Worm (Caenorhabditis elegans) whole organism, midembryonic: ENCODE results near the gene F27E5.7.

Experiments used
- T22C8.4 ChIP-seq: fragments of 200-800 bp; sonication (Bioruptor generic); IDR thresholded peaks from 2 replicates; pipeline ENCODE4 v1.3.6; 2022; ENCODE audit warnings: missing genetic modification characterization, missing compliant biosample characterization
- cog-1 ChIP-seq: sonication (generic microtip); optimal IDR thresholded peaks from 2 replicates; lab custom pipeline; 2016; ENCODE audit warnings: missing genetic modification characterization, missing compliant biosample characterization
- flt-1 ChIP-seq: fragments of 200-800 bp; sonication (Bioruptor generic); IDR thresholded peaks from 2 replicates; pipeline ENCODE4 v1.3.6; 2022; ENCODE audit warnings: missing genetic modification characterization, missing compliant biosample characterization
- klf-2 ChIP-seq: fragments of 200-800 bp; sonication (Bioruptor generic); conservative IDR thresholded peaks from 2 replicates; pipeline ENCODE4 v1.3.6; 2022; ENCODE audit warnings: missing genetic modification reagents, missing genetic modification characterization, missing compliant biosample characterization
- med-1 ChIP-seq: sonication (generic microtip); optimal IDR thresholded peaks from 2 replicates; lab custom pipeline; 2017; ENCODE audit warnings: missing genetic modification characterization, mild to moderate bottlenecking, missing compliant biosample characterization, antibody characterized with exemption, missing genetic modification reagents; ENCODE audit not compliant: insufficient read depth
- ref-1 ChIP-seq: fragments of 200-800 bp; sonication (Bioruptor generic); conservative IDR thresholded peaks from 2 replicates; pipeline ENCODE4 v1.3.6; 2022; ENCODE audit warnings: missing genetic modification reagents, missing genetic modification characterization, missing compliant biosample characterization
- tab-1 ChIP-seq: fragments of 200-800 bp; sonication (Bioruptor generic); IDR thresholded peaks from 2 replicates; pipeline ENCODE4 v1.3.6; 2022; ENCODE audit warnings: missing genetic modification characterization, missing compliant biosample characterization
- ztf-23 ChIP-seq: fragments of 200-800 bp; sonication (Bioruptor generic); IDR thresholded peaks from 2 replicates; pipeline ENCODE4 v1.3.6; 2022; ENCODE audit warnings: missing genetic modification reagents, missing genetic modification characterization, missing compliant biosample characterization
- ztf-29 ChIP-seq: fragments of 200-800 bp; sonication (Bioruptor generic); IDR thresholded peaks from 2 replicates; pipeline ENCODE4 v1.3.6; 2022; ENCODE audit warnings: missing genetic modification reagents, missing genetic modification characterization, missing compliant biosample characterization

Gene F27E5.7

DNA sequence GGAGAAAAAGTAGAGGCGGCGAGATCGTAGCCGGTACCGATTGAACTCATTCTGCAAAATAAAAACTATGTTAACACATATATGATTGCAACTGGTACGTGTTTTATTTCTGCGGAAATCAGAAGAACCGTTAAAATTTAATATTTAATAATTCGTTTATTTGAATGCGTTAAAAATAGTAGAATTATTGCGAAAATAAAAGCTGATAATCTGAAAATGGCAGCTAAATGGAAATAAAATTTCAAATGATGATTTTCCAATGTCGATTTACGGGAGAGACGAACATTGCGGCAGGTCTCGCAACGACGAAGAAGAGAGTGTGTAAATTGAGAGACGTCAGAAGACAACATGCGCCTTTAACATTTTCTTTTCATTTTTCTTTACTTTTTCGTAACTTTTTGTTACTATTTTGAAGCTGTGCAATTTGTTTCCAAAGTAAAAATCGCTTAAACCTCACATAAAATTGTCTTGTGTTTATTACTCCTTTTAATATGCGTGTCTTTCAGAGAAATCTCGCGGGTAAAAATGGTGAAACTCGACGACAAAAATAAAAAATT, 22.7 kb upstream of the F27E5.7 start, which contains the start of the genes pas-7 and puf-12:
Gene pas-7 (minus strand): TSS at position 51 of the 557 bp plus-strand sequence.
Gene puf-12 (plus strand): TSS at position 507 of the 557 bp plus-strand sequence.
- TF ChIP-seq klf-2 (GFP tag; lab: Robert Waterston, UW) (no peak), ztf-29 (GFP tag; lab: Robert Waterston, UW) (no peak), cog-1 (tag; lab: Kevin White, UChicago) (no peak), flt-1 (GFP tag; lab: Robert Waterston, UW) (no peak), T22C8.4 (GFP tag; lab: Robert Waterston, UW) (no peak), med-1 (no peak), tab-1 (GFP tag; lab: Robert Waterston, UW) (no peak), ztf-23 (GFP tag; lab: Robert Waterston, UW) (no peak), ref-1 (GFP tag; lab: Robert Waterston, UW) (no peak)

- TF ChIP-seq cog-1 (tag; lab: Kevin White, UChicago) = no peak
- TF ChIP-seq med-1 = no peak
- no peak for TF ChIP-seq tab-1 (GFP tag; lab: Robert Waterston, UW)
- TF ChIP-seq T22C8.4 (GFP tag; lab: Robert Waterston, UW) = no peak
- TF ChIP-seq ref-1 (GFP tag; lab: Robert Waterston, UW) = no peak
- TF ChIP-seq klf-2 (GFP tag; lab: Robert Waterston, UW) = no peak
- TF ChIP-seq flt-1 (GFP tag; lab: Robert Waterston, UW) = no peak
- no peak for TF ChIP-seq ztf-29 (GFP tag; lab: Robert Waterston, UW)
- TF ChIP-seq ztf-23 (GFP tag; lab: Robert Waterston, UW) = no peak
Measured at ce11 chrII:10103212-10103611, 19.4 kb upstream of the F27E5.7 start.

- TF ChIP-seq klf-2 (GFP tag; lab: Robert Waterston, UW) = no peak
- no peak for TF ChIP-seq flt-1 (GFP tag; lab: Robert Waterston, UW)
- no peak for TF ChIP-seq ztf-23 (GFP tag; lab: Robert Waterston, UW)
Measured at ce11 chrII:10105604-10106003, 17.0 kb upstream of the F27E5.7 start, which contains the start of gene ZK945.4. ZK945.4 (minus strand) TSS chrII:10105704.

DNA sequence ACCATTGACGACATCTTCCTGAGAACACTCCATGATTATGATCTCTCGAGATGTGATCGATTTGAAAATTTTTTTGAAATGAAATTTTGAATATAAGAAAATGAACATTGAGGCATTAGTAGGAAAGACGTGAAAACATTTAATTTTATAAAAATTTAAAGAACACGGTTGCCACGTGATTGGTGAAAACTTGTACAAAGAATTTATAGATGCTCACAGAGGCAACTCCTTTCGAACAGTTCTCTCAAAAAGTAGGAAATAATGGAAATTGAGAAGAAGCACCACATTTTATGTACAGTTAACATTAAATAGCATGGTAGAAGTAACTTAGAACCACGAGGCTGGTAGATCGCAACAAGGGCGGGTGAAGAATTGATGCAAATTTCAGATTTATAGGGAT, 15.7 kb upstream of the F27E5.7 start, which contains the start of gene ZK945.6:
Gene ZK945.6 (minus strand): TSS at position 101 of the 400 bp plus-strand sequence.
- no peak for TF ChIP-seq ztf-29 (GFP tag; lab: Robert Waterston, UW)
- no peak for TF ChIP-seq cog-1 (tag; lab: Kevin White, UChicago)
- TF ChIP-seq T22C8.4 (GFP tag; lab: Robert Waterston, UW) = no peak
- TF ChIP-seq ztf-23 (GFP tag; lab: Robert Waterston, UW) = no peak
- TF ChIP-seq med-1 = no peak

DNA sequence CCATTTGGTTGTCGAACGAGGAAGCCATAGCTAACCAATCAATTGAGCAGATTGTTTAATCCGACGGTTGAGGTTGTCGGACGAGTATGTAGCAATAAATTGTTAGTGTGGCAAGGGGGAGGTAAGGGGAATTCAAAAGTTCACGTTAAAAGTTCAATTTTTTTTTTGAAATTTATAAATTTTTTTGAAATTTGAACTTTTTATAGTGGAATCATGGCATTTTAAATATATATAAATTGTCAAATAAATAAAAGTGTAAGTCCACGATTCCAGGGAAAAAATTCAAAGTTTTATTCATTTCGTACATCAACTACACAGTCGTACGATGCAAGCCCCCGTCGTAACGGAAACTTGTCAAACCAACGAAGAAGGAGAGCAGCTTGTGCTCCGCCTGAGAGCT, 14.2 kb upstream of the F27E5.7 start, which contains the start of the genes ZK945.7 and ZK945.8:
Gene ZK945.7 (minus strand): TSS at position 101 of the 400 bp plus-strand sequence.
Gene ZK945.8 (plus strand): TSS at position 275 of the 400 bp plus-strand sequence.
- TF ChIP-seq flt-1 (GFP tag; lab: Robert Waterston, UW) (no peak), tab-1 (GFP tag; lab: Robert Waterston, UW) (no peak), ztf-29 (GFP tag; lab: Robert Waterston, UW) (no peak), ref-1 (GFP tag; lab: Robert Waterston, UW) (no peak), ztf-23 (GFP tag; lab: Robert Waterston, UW) (no peak), klf-2 (GFP tag; lab: Robert Waterston, UW) (no peak), med-1 (no peak), cog-1 (tag; lab: Kevin White, UChicago) (no peak), T22C8.4 (GFP tag; lab: Robert Waterston, UW) (no peak)

DNA sequence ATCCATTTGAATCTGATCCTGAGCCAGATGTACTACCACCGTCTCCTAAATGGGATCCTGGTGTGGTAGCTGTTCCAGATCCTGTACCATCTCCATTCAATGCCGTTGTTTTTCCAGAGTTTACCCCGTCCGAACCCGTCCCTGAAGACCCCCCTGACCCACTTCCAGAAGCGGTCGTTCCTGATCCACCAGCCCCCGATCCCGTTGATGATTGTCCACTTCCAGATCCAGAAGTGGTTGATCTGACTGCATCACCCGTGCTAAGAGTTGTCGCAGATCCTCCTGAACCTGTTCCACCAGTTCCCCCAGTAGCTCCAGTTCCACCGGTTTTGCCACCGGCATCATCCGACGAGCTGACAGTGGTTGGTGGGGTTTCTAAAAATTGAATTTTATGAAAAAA, 5.9 kb upstream of the F27E5.7 start:
- no peak for TF ChIP-seq med-1
- TF ChIP-seq ref-1 (GFP tag; lab: Robert Waterston, UW) = no peak
- TF ChIP-seq flt-1 (GFP tag; lab: Robert Waterston, UW) = no peak
- TF ChIP-seq cog-1 (tag; lab: Kevin White, UChicago) = no peak

DNA sequence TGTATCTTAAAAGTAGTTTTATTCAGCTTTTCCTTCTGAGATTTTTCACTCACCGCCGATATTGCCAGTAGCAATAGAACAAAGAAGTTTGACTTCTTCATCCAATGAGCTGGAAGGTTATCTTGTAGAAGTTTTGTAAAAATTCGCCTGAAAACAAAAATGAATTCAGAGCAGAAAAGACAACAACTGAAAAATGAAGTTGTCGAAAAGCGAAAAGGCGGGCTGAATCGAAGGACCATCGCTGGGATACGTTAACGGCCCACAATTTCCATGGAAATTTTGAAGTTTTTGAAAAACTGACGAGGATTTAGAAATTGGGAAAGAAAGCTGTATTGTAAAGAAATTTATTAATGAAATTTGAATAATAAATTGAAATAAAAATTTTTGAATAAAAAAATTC, 840 bp upstream of the F27E5.7 start, which contains the start of gene lov-1:
Gene lov-1 (minus strand): TSS at position 101 of the 400 bp plus-strand sequence.
- TF ChIP-seq flt-1 (GFP tag; lab: Robert Waterston, UW) = no peak
- no peak for TF ChIP-seq med-1
- no peak for TF ChIP-seq ref-1 (GFP tag; lab: Robert Waterston, UW)
- TF ChIP-seq tab-1 (GFP tag; lab: Robert Waterston, UW) = no peak
- no peak for TF ChIP-seq klf-2 (GFP tag; lab: Robert Waterston, UW)
- no peak for TF ChIP-seq cog-1 (tag; lab: Kevin White, UChicago)
- no peak for TF ChIP-seq T22C8.4 (GFP tag; lab: Robert Waterston, UW)
- TF ChIP-seq ztf-29 (GFP tag; lab: Robert Waterston, UW) = no peak
- no peak for TF ChIP-seq ztf-23 (GFP tag; lab: Robert Waterston, UW)

- no peak for TF ChIP-seq cog-1 (tag; lab: Kevin White, UChicago)
- no peak for TF ChIP-seq klf-2 (GFP tag; lab: Robert Waterston, UW)
- no peak for TF ChIP-seq tab-1 (GFP tag; lab: Robert Waterston, UW)
- no peak for TF ChIP-seq ref-1 (GFP tag; lab: Robert Waterston, UW)
- no peak for TF ChIP-seq flt-1 (GFP tag; lab: Robert Waterston, UW)
- no peak for TF ChIP-seq med-1
- no peak for TF ChIP-seq ztf-29 (GFP tag; lab: Robert Waterston, UW)
- no peak for TF ChIP-seq T22C8.4 (GFP tag; lab: Robert Waterston, UW)
- no peak for TF ChIP-seq ztf-23 (GFP tag; lab: Robert Waterston, UW)
Measured at ce11 chrII:10127389-10127788, 4.8 kb downstream of the F27E5.7 start, which contains the start of gene F27E5.8. F27E5.8 (minus strand) TSS chrII:10127489.

DNA sequence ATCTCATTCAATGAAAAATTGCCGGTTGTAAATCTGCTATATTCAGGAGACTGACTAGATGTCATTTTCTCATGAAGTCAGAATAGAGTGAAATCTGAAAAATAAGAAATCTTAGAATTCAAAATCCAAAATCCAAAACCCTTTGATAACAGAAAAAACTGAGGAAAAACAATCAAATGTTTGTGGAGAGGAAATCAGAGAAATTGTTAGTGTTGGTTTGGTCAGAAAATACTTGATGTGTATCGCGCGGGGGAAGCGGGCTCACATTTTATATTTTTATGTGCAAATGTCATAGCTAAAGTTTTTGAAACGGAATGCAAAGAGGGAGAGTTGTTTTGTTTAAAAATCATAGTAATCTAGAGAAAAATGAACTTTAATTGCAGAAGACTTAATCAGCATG, 9.2 kb downstream of the F27E5.7 start, which contains the start of gene F27E5.5:
Gene F27E5.5 (minus strand): TSS at position 101 of the 400 bp plus-strand sequence.
- TF ChIP-seq klf-2 (GFP tag; lab: Robert Waterston, UW) (no peak), ztf-29 (GFP tag; lab: Robert Waterston, UW) (no peak), cog-1 (tag; lab: Kevin White, UChicago) (no peak), ref-1 (GFP tag; lab: Robert Waterston, UW) (no peak), T22C8.4 (GFP tag; lab: Robert Waterston, UW) (no peak), flt-1 (GFP tag; lab: Robert Waterston, UW) (no peak), tab-1 (GFP tag; lab: Robert Waterston, UW) (no peak), ztf-23 (GFP tag; lab: Robert Waterston, UW) (no peak), med-1 (no peak)
